Worm (Caenorhabditis elegans) whole organism, L1 larva: ENCODE measurements around the gene Y57G7A.1.

Experiments used
- C04F5.9 ChIP-seq: sonication (generic microtip); optimal IDR thresholded peaks from 2 replicates; lab custom pipeline; 2016; ENCODE audit warnings: missing genetic modification characterization, missing compliant biosample characterization
- ama-1 ChIP-seq: fragments of 150-350 bp; optimal IDR thresholded peaks from 2 replicates; lab custom pipeline; 2014
- dpl-1 ChIP-seq, 3 experiments: fragments of 150-350 bp in 2 of 3; sonication (generic microtip) in 1 of 3; optimal IDR thresholded peaks; 2 replicates each; lab custom pipeline; 2014 to 2017; ENCODE audit warnings: missing biosample characterization in 3 of 3, missing genetic modification characterization in 3 of 3, missing genetic modification reagents in 3 of 3
- elt-3 ChIP-seq, 6 experiments: fragments of 150-350 bp in 1 of 6; sonication (generic microtip); optimal IDR thresholded peaks; 2 replicates each; lab custom pipeline; 2017 to 2018; ENCODE audit warnings: missing biosample characterization in 6 of 6, missing genetic modification characterization in 6 of 6, inconsistent platforms in 1 of 6
- fos-1 ChIP-seq: fragments of 150-350 bp; optimal IDR thresholded peaks from 2 replicates; lab custom pipeline; 2014; ENCODE audit warnings: missing biosample characterization, missing genetic modification characterization
- grh-1 ChIP-seq: fragments of 200-800 bp; sonication (Bioruptor generic); IDR thresholded peaks from 2 replicates; pipeline ENCODE4 v1.3.6; 2022; ENCODE audit warnings: missing genetic modification reagents, missing genetic modification characterization, missing compliant biosample characterization
- lin-15B ChIP-seq: fragments of 150-350 bp; sonication (generic microtip); optimal IDR thresholded peaks from 3 replicates; lab custom pipeline; 2014; ENCODE audit warnings: missing biosample characterization, missing genetic modification characterization
- mep-1 ChIP-seq: fragments of 150-350 bp; optimal IDR thresholded peaks from 2 replicates; lab custom pipeline; 2014; ENCODE audit warnings: missing biosample characterization, missing genetic modification characterization
- nhr-237 ChIP-seq: fragments of 150-350 bp; optimal IDR thresholded peaks from 2 replicates; lab custom pipeline; 2014; ENCODE audit warnings: missing biosample characterization, missing genetic modification characterization
- ztf-11 ChIP-seq, 2 experiments: sonication (generic microtip); optimal IDR thresholded peaks; 2 replicates each; lab custom pipeline; 2016 to 2017; ENCODE audit warnings: missing genetic modification characterization in 2 of 2, missing biosample characterization in 1 of 2, missing compliant biosample characterization in 1 of 2
- ztf-4 ChIP-seq: fragments of 150-350 bp; optimal IDR thresholded peaks from 2 replicates; lab custom pipeline; 2014; ENCODE audit warnings: missing biosample characterization, missing genetic modification characterization

ce11 chrII:1256742-1257141 lies 41.5 kb upstream of the Y57G7A.1 start:
- no peak for TF ChIP-seq fos-1 (tag; lab: Kevin White, UChicago)
- TF ChIP-seq ztf-4 (tag; lab: Kevin White, UChicago) = no peak
- TF ChIP-seq nhr-237 (tag; lab: Kevin White, UChicago) = no peak
- no peak for TF ChIP-seq grh-1
- no peak for TF ChIP-seq ama-1 (lab: Kevin White, UChicago)
- no peak for TF ChIP-seq elt-3 (tag; optimal IDR thresholded peaks at IDR 0.05; lab: Kevin White, UChicago)
- no peak for TF ChIP-seq dpl-1 (GFP tag; optimal IDR thresholded peaks at IDR 0.05; lab: Kevin White, UChicago)
- no peak for TF ChIP-seq lin-15B (tag; lab: Kevin White, UChicago)
- TF ChIP-seq ztf-11 (tag; optimal IDR thresholded peaks at IDR 0.05; lab: Kevin White, UChicago) = no peak
- TF ChIP-seq mep-1 (tag; lab: Kevin White, UChicago) = no peak
- no peak for TF ChIP-seq C04F5.9 (tag; lab: Kevin White, UChicago)
